Fruit fly (Drosophila melanogaster) whole organism: Measurements from ENCODE around the gene CG13857.

Source experiments
- CG8478 ChIP-seq: fragments of >200 bp; optimal IDR thresholded peaks from 2 replicates; lab custom pipeline; 2018; ENCODE audit warnings: inconsistent platforms
- Dll ChIP-seq: fragments of >200 bp; optimal IDR thresholded peaks from 2 replicates; lab custom pipeline; 2017
- EcR ChIP-seq, 2 experiments: fragments of >200 bp; optimal IDR thresholded peaks; 2 replicates each; lab custom pipeline; 2017; ENCODE audit warnings: missing biosample characterization in 2 of 2, missing genetic modification characterization in 2 of 2, missing genetic modification reagents in 2 of 2
- pan ChIP-seq: fragments of >200 bp; optimal IDR thresholded peaks from 2 replicates; lab custom pipeline; 2017
- psq ChIP-seq: fragments of >200 bp; optimal IDR thresholded peaks from 2 replicates; lab custom pipeline; 2017
- usp ChIP-seq: fragments of >200 bp; optimal IDR thresholded peaks from 2 replicates; lab custom pipeline; 2017; ENCODE audit warnings: missing biosample characterization, missing genetic modification characterization, mixed read lengths

CG13857 gene

dm6 chr3R:22375674-22376073, 18.2 kb downstream of the CG13857 start, which contains the start of gene CG18596:
Gene CG18596 (plus strand): TSS chr3R:22375923.
- TF ChIP-seq CG8478 (lab: Kevin White, UChicago) = no peak
- no peak for TF ChIP-seq EcR (GFP tag; optimal IDR thresholded peaks at IDR 0.05; lab: Kevin White, UChicago)
- no peak for TF ChIP-seq psq (lab: Kevin White, UChicago)
- no peak for TF ChIP-seq usp (GFP tag; lab: Kevin White, UChicago)
- no peak for TF ChIP-seq pan (lab: Kevin White, UChicago)
- no peak for TF ChIP-seq Dll (lab: Kevin White, UChicago)

- no peak for TF ChIP-seq EcR (GFP tag; optimal IDR thresholded peaks at IDR 0.05; lab: Kevin White, UChicago)
- no peak for TF ChIP-seq CG8478 (lab: Kevin White, UChicago)
- TF ChIP-seq usp (GFP tag; lab: Kevin White, UChicago) = no peak
- no peak for TF ChIP-seq Dll (lab: Kevin White, UChicago)
- TF ChIP-seq pan (lab: Kevin White, UChicago) = no peak
- no peak for TF ChIP-seq psq (lab: Kevin White, UChicago)
Measured at dm6 chr3R:22372535-22372934, 21.4 kb downstream of the CG13857 start, which contains the start of gene CG7069. Gene CG7069 (plus strand): TSS chr3R:22372835.

- peak; percentile 72 for TF ChIP-seq pan (lab: Kevin White, UChicago)
- no peak for TF ChIP-seq usp (GFP tag; lab: Kevin White, UChicago)
Measured at dm6 chr3R:22368777-22369214, 25.1 kb downstream of the CG13857 start.

- TF ChIP-seq psq (lab: Kevin White, UChicago) (no peak), CG8478 (lab: Kevin White, UChicago) (no peak), Dll (lab: Kevin White, UChicago) (no peak), pan (lab: Kevin White, UChicago) (no peak), usp (GFP tag; lab: Kevin White, UChicago) (no peak), EcR (GFP tag; optimal IDR thresholded peaks at IDR 0.05; lab: Kevin White, UChicago) (no peak)
Measured at dm6 chr3R:22368077-22368776, 25.7 kb downstream of the CG13857 start.

- TF ChIP-seq usp (GFP tag; lab: Kevin White, UChicago) = no peak
- TF ChIP-seq EcR (GFP tag; optimal IDR thresholded peaks at IDR 0.05; lab: Kevin White, UChicago) = no peak
- no peak for TF ChIP-seq psq (lab: Kevin White, UChicago)
- TF ChIP-seq CG8478 (lab: Kevin White, UChicago) = no peak
- no peak for TF ChIP-seq pan (lab: Kevin White, UChicago)
- no peak for TF ChIP-seq Dll (lab: Kevin White, UChicago)
Measured at dm6 chr3R:22367126-22368076, 26.5 kb downstream of the CG13857 start, which contains the start of the genes Polr3F and PyK. Gene Polr3F (minus strand): TSS chr3R:22367373. Gene PyK (plus strand): TSS chr3R:22367536.

- TF ChIP-seq usp (GFP tag; lab: Kevin White, UChicago) = no peak
- no peak for TF ChIP-seq psq (lab: Kevin White, UChicago)
- TF ChIP-seq pan (lab: Kevin White, UChicago) = no peak
- TF ChIP-seq EcR (GFP tag; optimal IDR thresholded peaks at IDR 0.05; lab: Kevin White, UChicago) = no peak
Measured at dm6 chr3R:22365660-22366195, 28.2 kb downstream of the CG13857 start, which contains the start of gene CG5382. Gene CG5382 (minus strand): TSS chr3R:22365983.

- TF ChIP-seq pan (lab: Kevin White, UChicago) = no peak
- TF ChIP-seq psq (lab: Kevin White, UChicago) = no peak
- no peak for TF ChIP-seq Dll (lab: Kevin White, UChicago)
- TF ChIP-seq CG8478 (lab: Kevin White, UChicago) = no peak
- TF ChIP-seq usp (GFP tag; lab: Kevin White, UChicago) = no peak
- TF ChIP-seq EcR (GFP tag; optimal IDR thresholded peaks at IDR 0.05; lab: Kevin White, UChicago) = no peak
Measured at dm6 chr3R:22362218-22362907, 31.5 kb downstream of the CG13857 start, which contains the start of the genes JMJD6, CG7071 and Muted. Gene JMJD6 (minus strand): TSS chr3R:22362371. Gene CG7071 (plus strand): TSS chr3R:22362620. Gene Muted (plus strand): TSS chr3R:22362620.

dm6 chr3R:22358810-22359209, 35.1 kb downstream of the CG13857 start:
- TF ChIP-seq Dll (lab: Kevin White, UChicago) = no peak

dm6 chr3R:22357942-22358341, 36.0 kb downstream of the CG13857 start:
- TF ChIP-seq psq (lab: Kevin White, UChicago) (no peak), CG8478 (lab: Kevin White, UChicago) (no peak), pan (lab: Kevin White, UChicago) (no peak), Dll (lab: Kevin White, UChicago) (no peak), EcR (GFP tag; optimal IDR thresholded peaks at IDR 0.05; lab: Kevin White, UChicago) (no peak), usp (GFP tag; lab: Kevin White, UChicago) (no peak)
